Fruit fly (Drosophila melanogaster): ENCODE measurements around the gene CG6834.

The CG6834 gene

DNA sequence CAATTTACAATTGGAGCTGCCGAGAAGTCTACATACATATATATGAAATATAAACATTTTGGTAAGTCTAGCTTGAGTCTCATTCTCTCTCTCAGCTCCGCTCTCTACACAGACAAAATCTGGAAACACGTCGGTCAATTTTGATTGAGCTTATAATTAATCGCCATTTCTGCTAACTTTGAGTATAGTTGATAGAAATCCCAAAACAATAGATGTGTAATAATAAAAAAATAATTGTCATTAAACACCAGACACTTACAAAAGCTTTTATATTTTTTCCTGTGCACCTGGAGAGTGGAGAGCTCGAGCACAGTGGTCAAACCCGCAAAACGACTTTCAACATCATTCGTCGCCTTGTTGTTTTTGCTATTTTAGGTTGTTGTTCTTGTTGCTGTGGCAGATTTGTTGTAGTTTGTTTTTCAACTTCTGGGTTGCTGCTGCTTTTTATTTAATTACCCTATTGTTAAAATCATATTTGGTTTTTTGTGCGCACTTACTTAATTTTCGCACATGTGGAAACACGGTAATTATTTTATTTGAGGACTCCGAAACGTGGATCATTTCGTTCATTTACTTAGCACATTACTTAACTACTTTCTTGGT is 31.2 kb downstream of the CG6834 start (continued):
- TF ChIP-seq abd-A (tag; optimal IDR thresholded peaks at IDR 0.05) (peak; percentile 29), Bgb (GFP tag; IDR thresholded peaks at IDR 0.05; ENCODE audit: partially characterized antibody) (no peak), CG31365 (tag; optimal IDR thresholded peaks at IDR 0.05) (peak; percentile 87), CG16863 (GFP tag; optimal IDR thresholded peaks at IDR 0.05) (peak; percentile 93), CG9817 (tag; optimal IDR thresholded peaks at IDR 0.05) (peak; percentile 94), prd (optimal IDR thresholded peaks at IDR 0.05) (no peak), prd (GFP tag; IDR thresholded peaks at IDR 0.05) (peak; percentile 96), Dref (GFP tag; IDR thresholded peaks at IDR 0.05) (peak; percentile 39), usp (GFP tag; optimal IDR thresholded peaks at IDR 0.05) (no peak), CG10543 (GFP tag; optimal IDR thresholded peaks at IDR 0.05) (peak; percentile 25), ken (GFP tag; IDR thresholded peaks at IDR 0.05) (peak; percentile 95), ttk (GFP tag; IDR thresholded peaks at IDR 0.05) (peak; percentile 95), CG2712 (tag; optimal IDR thresholded peaks at IDR 0.05) (peak; percentile 98), CoRest (tag; optimal IDR thresholded peaks at IDR 0.05) (peak; percentile 96), zf30C (GFP tag; optimal IDR thresholded peaks at IDR 0.05) (peak; percentile 76), ara (GFP tag; IDR thresholded peaks at IDR 0.05) (peak; percentile 95), CG33213 (GFP tag; optimal IDR thresholded peaks at IDR 0.05) (peak; percentile 96), Xrp1 (GFP tag; IDR thresholded peaks at IDR 0.05) (peak; percentile 97), CG17359 (tag; optimal IDR thresholded peaks at IDR 0.05) (peak; percentile 97), lab (GFP tag; optimal IDR thresholded peaks at IDR 0.05) (peak; percentile 98), maf-S (GFP tag; optimal IDR thresholded peaks at IDR 0.05) (peak; percentile 93), CG9727 (GFP tag; optimal IDR thresholded peaks at IDR 0.05) (peak; percentile 94), crp (GFP tag; optimal IDR thresholded peaks at IDR 0.05) (peak in 1 of 2 experiments; percentile 57), CrebB (tag; optimal IDR thresholded peaks at IDR 0.05) (peak; percentile 96), B-H1 (GFP tag; IDR thresholded peaks at IDR 0.05) (peak; percentile 94), knrl (GFP tag; IDR thresholded peaks at IDR 0.05; ENCODE audit: partially characterized antibody) (no peak), CHES-1-like (GFP tag; optimal IDR thresholded peaks at IDR 0.05) (peak; percentile 92), CG17912 (GFP tag; optimal IDR thresholded peaks at IDR 0.05) (peak; percentile 41), ato (GFP tag; IDR thresholded peaks at IDR 0.05; ENCODE audit: partially characterized antibody) (no peak), sens-2 (GFP tag; IDR thresholded peaks at IDR 0.05) (peak; percentile 91), ewg (GFP tag; optimal IDR thresholded peaks at IDR 0.05) (peak; percentile 87), CG8924 (tag; optimal IDR thresholded peaks at IDR 0.05) (peak; percentile 97), ranshi (GFP tag; IDR thresholded peaks at IDR 0.05) (peak; percentile 97), dmrt99B (tag; optimal IDR thresholded peaks at IDR 0.05) (peak; percentile 97), Ptx1 (GFP tag; IDR thresholded peaks at IDR 0.05) (peak; percentile 97), GATAe (GFP tag; conservative IDR thresholded peaks at IDR 0.05) (peak; percentile 88), grau (tag; optimal IDR thresholded peaks at IDR 0.05) (peak; percentile 96), CG6791 (GFP tag; IDR thresholded peaks at IDR 0.05; ENCODE audit: partially characterized antibody) (no peak), gsb (GFP tag; IDR thresholded peaks at IDR 0.05) (peak; percentile 95), CG14710 (tag; optimal IDR thresholded peaks at IDR 0.05) (peak; percentile 93), gce (GFP tag; IDR thresholded peaks at IDR 0.05) (peak; percentile 95), trh (GFP tag; optimal IDR thresholded peaks at IDR 0.05) (peak; percentile 91), gcm (GFP tag; optimal IDR thresholded peaks at IDR 0.05) (peak; percentile 95), dmrt11E (tag; optimal IDR thresholded peaks at IDR 0.05) (peak; percentile 91), yki (optimal IDR thresholded peaks at IDR 0.05) (no peak), disco-r (GFP tag; optimal IDR thresholded peaks at IDR 0.05) (peak; percentile 86), so (GFP tag; IDR thresholded peaks at IDR 0.05) (peak; percentile 97), Vsx1 (GFP tag; optimal IDR thresholded peaks at IDR 0.05) (peak; percentile 90), Dfd (GFP tag; optimal IDR thresholded peaks at IDR 0.05) (no peak), esg (GFP tag; conservative IDR thresholded peaks at IDR 0.05) (peak; percentile 96)
